Fruit fly (Drosophila melanogaster) whole organism, adult: Measurements from ENCODE around the gene CG32817.
A peak's percentile ranks its signal among the peaks of the same experiment; 100 is the strongest.

Experiments used
- CG12768 ChIP-seq: fragments of 200-800 bp; sonication (Bioruptor generic); optimal IDR thresholded peaks from 2 replicates; lab custom pipeline; 2017; ENCODE audit warnings: missing biosample characterization, missing genetic modification characterization, mild to moderate bottlenecking, moderate library complexity, missing genetic modification reagents
- Crg-1 ChIP-seq: fragments of 200-800 bp; sonication (Bioruptor generic); optimal IDR thresholded peaks from 2 replicates; lab custom pipeline; 2016; ENCODE audit warnings: missing biosample characterization, missing genetic modification characterization
- kay ChIP-seq: fragments of 200-800 bp; sonication (Bioruptor generic); peaks from one replicate; lab custom pipeline; 2016; ENCODE audit warnings: missing biosample characterization, missing genetic modification characterization, borderline replicate concordance
- tj ChIP-seq: fragments of 200-800 bp; sonication (Bioruptor generic); optimal IDR thresholded peaks from 3 replicates; lab custom pipeline; 2017; ENCODE audit warnings: missing biosample characterization, mild to moderate bottlenecking, missing genetic modification characterization, moderate library complexity

DNA sequence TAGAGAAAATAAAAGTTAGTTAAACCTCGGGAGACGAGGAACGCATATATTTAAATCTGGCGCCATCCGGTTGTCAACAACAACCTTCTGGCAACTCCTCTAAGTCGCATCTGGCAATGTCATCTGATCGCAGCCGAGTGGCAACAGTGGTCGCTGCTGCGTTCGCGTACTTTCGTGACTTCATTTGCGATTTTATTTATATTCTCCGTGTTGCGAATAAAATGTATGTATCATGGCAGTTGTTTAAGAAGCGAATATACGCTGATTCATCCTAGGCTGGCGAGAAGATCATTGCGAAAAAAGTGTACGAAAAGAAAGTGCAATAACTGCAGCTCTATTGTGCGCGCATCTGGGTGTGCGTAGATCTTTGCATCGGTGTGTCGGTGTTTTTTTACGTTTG is 17.5 kb downstream of the CG32817 start, which contains the start of gene svr:
- TF ChIP-seq Crg-1 = no peak
- TF ChIP-seq kay = no peak
- no peak for TF ChIP-seq CG12768 (GFP tag; lab: Kevin White, UChicago)
- TF ChIP-seq tj (GFP tag; lab: Kevin White, UChicago) = peak; percentile 13
